Worm (Caenorhabditis elegans) whole organism, L2 larva: Measurements from ENCODE around the gene F56D6.19.

Experiments
- F13H6.1 ChIP-seq: sonication (generic microtip); optimal IDR thresholded peaks from 2 replicates; lab custom pipeline; 2016; ENCODE audit warnings: missing genetic modification characterization, missing compliant biosample characterization
- R02D3.7 ChIP-seq: fragments of 150-350 bp; optimal IDR thresholded peaks from 2 replicates; lab custom pipeline; 2014; ENCODE audit warnings: missing biosample characterization, missing genetic modification characterization
- Y55F3AM.14 ChIP-seq: fragments of 200-800 bp; sonication (Bioruptor generic); optimal IDR thresholded peaks from 2 replicates; lab custom pipeline; 2018; ENCODE audit warnings: mild to moderate bottlenecking, missing genetic modification characterization, missing compliant biosample characterization
- ZK546.5 ChIP-seq: sonication (generic microtip); optimal IDR thresholded peaks from 2 replicates; lab custom pipeline; 2017; ENCODE audit warnings: missing biosample characterization, missing genetic modification characterization
- alr-1 ChIP-seq: fragments of 150-350 bp; optimal IDR thresholded peaks from 2 replicates; lab custom pipeline; 2014; ENCODE audit warnings: missing biosample characterization, missing genetic modification characterization
- aly-2 ChIP-seq: fragments of 150-350 bp; optimal IDR thresholded peaks from 2 replicates; lab custom pipeline; 2014; ENCODE audit warnings: missing biosample characterization, missing genetic modification characterization
- ama-1 ChIP-seq: fragments of 150-350 bp; optimal IDR thresholded peaks from 2 replicates; lab custom pipeline; 2018; ENCODE audit warnings: inconsistent platforms
- blmp-1 ChIP-seq: sonication (generic microtip); optimal IDR thresholded peaks from 2 replicates; lab custom pipeline; 2017; ENCODE audit warnings: missing genetic modification characterization, mild to moderate bottlenecking, missing compliant biosample characterization, antibody characterized with exemption, moderate library complexity; ENCODE audit not compliant: insufficient read depth
- ceh-16 ChIP-seq: fragments of 150-350 bp; optimal IDR thresholded peaks from 2 replicates; lab custom pipeline; 2014; ENCODE audit warnings: missing biosample characterization, missing genetic modification characterization
- ceh-82 ChIP-seq: fragments of 150-350 bp; optimal IDR thresholded peaks from 2 replicates; lab custom pipeline; 2014; ENCODE audit warnings: missing biosample characterization, missing genetic modification characterization
- crh-2 ChIP-seq: sonication (generic microtip); optimal IDR thresholded peaks from 2 replicates; lab custom pipeline; 2017; ENCODE audit warnings: missing biosample characterization, missing genetic modification characterization
- dmd-4 ChIP-seq: sonication (generic microtip); optimal IDR thresholded peaks from 2 replicates; lab custom pipeline; 2017; ENCODE audit warnings: missing biosample characterization, missing genetic modification characterization
- egl-27 ChIP-seq: sonication (generic microtip); optimal IDR thresholded peaks from 3 replicates; lab custom pipeline; 2017; ENCODE audit warnings: missing biosample characterization, missing genetic modification reagents, missing genetic modification characterization
- elt-1 ChIP-seq: fragments of 150-350 bp; optimal IDR thresholded peaks from 2 replicates; lab custom pipeline; 2014; ENCODE audit warnings: missing biosample characterization, missing genetic modification characterization
- gmeb-1 ChIP-seq: fragments of 150-350 bp; optimal IDR thresholded peaks from 2 replicates; lab custom pipeline; 2014; ENCODE audit warnings: missing biosample characterization, missing genetic modification characterization
- lin-11 ChIP-seq: fragments of 150-350 bp; sonication (generic microtip); optimal IDR thresholded peaks from 2 replicates; lab custom pipeline; 2014; ENCODE audit warnings: missing biosample characterization, missing genetic modification characterization, inconsistent platforms, mixed read lengths
- lin-13 ChIP-seq: fragments of 150-350 bp; optimal IDR thresholded peaks from 2 replicates; lab custom pipeline; 2014; ENCODE audit warnings: missing biosample characterization, missing genetic modification reagents, missing genetic modification characterization
- lin-39 ChIP-seq: fragments of 150-350 bp; optimal IDR thresholded peaks from 2 replicates; lab custom pipeline; 2014; ENCODE audit warnings: missing biosample characterization, missing genetic modification reagents, missing genetic modification characterization
- lsy-2 ChIP-seq, 2 experiments: fragments of 150-350 bp in 1 of 2; sonication (generic microtip) in 1 of 2; optimal IDR thresholded peaks; 2 replicates each; lab custom pipeline; 2014 to 2017; ENCODE audit warnings: missing biosample characterization in 2 of 2, missing genetic modification characterization in 2 of 2
- nhr-10 ChIP-seq: sonication (generic microtip); optimal IDR thresholded peaks from 2 replicates; lab custom pipeline; 2017; ENCODE audit warnings: missing biosample characterization, missing genetic modification characterization
- nhr-11 ChIP-seq: fragments of 150-350 bp; optimal IDR thresholded peaks from 2 replicates; lab custom pipeline; 2014; ENCODE audit warnings: missing biosample characterization, missing genetic modification characterization
- nhr-12 ChIP-seq: fragments of 150-350 bp; optimal IDR thresholded peaks from 2 replicates; lab custom pipeline; 2014; ENCODE audit warnings: missing biosample characterization, missing genetic modification characterization
- nhr-129 ChIP-seq: fragments of 150-350 bp; optimal IDR thresholded peaks from 2 replicates; lab custom pipeline; 2014; ENCODE audit warnings: missing biosample characterization, missing genetic modification characterization
- nhr-21 ChIP-seq: fragments of 150-350 bp; optimal IDR thresholded peaks from 2 replicates; lab custom pipeline; 2014; ENCODE audit warnings: missing biosample characterization, missing genetic modification characterization
- nhr-237 ChIP-seq: fragments of 150-350 bp; optimal IDR thresholded peaks from 2 replicates; lab custom pipeline; 2014; ENCODE audit warnings: missing biosample characterization, missing genetic modification characterization
- nhr-25 ChIP-seq: fragments of 150-350 bp; sonication (generic microtip); optimal IDR thresholded peaks from 3 replicates; lab custom pipeline; 2014; ENCODE audit warnings: missing biosample characterization, missing genetic modification characterization
- nhr-6 ChIP-seq: fragments of 150-350 bp; optimal IDR thresholded peaks from 2 replicates; lab custom pipeline; 2014; ENCODE audit warnings: missing biosample characterization, missing genetic modification characterization
- peb-1 ChIP-seq: fragments of 150-350 bp; optimal IDR thresholded peaks from 2 replicates; lab custom pipeline; 2014; ENCODE audit warnings: missing biosample characterization, missing genetic modification characterization
- sem-4 ChIP-seq: fragments of 150-350 bp; optimal IDR thresholded peaks from 2 replicates; lab custom pipeline; 2014; ENCODE audit warnings: missing biosample characterization, missing genetic modification reagents, missing genetic modification characterization
- skn-1 ChIP-seq: sonication (generic microtip); optimal IDR thresholded peaks from 2 replicates; lab custom pipeline; 2017; ENCODE audit warnings: missing biosample characterization, missing genetic modification characterization
- sma-3 ChIP-seq: sonication (generic microtip); optimal IDR thresholded peaks from 2 replicates; lab custom pipeline; 2016; ENCODE audit warnings: missing genetic modification reagents, missing genetic modification characterization, missing compliant biosample characterization
- unc-55 ChIP-seq: fragments of 150-350 bp; sonication (generic microtip); optimal IDR thresholded peaks from 3 replicates; lab custom pipeline; 2014; ENCODE audit warnings: missing biosample characterization, missing genetic modification reagents, missing genetic modification characterization
- unc-62 ChIP-seq: fragments of 150-350 bp; optimal IDR thresholded peaks from 2 replicates; lab custom pipeline; 2014; ENCODE audit warnings: missing biosample characterization, missing genetic modification reagents, missing genetic modification characterization
- zag-1 ChIP-seq: fragments of 150-350 bp; optimal IDR thresholded peaks from 2 replicates; lab custom pipeline; 2014; ENCODE audit warnings: missing biosample characterization, missing genetic modification characterization
- ztf-1 ChIP-seq: fragments of 200-800 bp; sonication (Bioruptor generic); conservative IDR thresholded peaks from 2 replicates; pipeline ENCODE4 v1.3.6; 2022; ENCODE audit warnings: missing genetic modification characterization, missing compliant biosample characterization
- ztf-4 ChIP-seq: fragments of 150-350 bp; optimal IDR thresholded peaks from 2 replicates; lab custom pipeline; 2014; ENCODE audit warnings: missing biosample characterization, missing genetic modification characterization

The F56D6.19 gene

ce11 chrIV:3912598-3912997, 2.0 kb upstream of the F56D6.19 start, which contains the start of gene F56D6.20:
Gene F56D6.20, plus strand, starts transcription at chrIV:3912898.
- no peak for TF ChIP-seq ama-1 (lab: Kevin White, UChicago)
- TF ChIP-seq ceh-82 = no peak
- no peak for TF ChIP-seq nhr-129 (tag; lab: Kevin White, UChicago)
- no peak for TF ChIP-seq nhr-237 (tag; lab: Kevin White, UChicago)
- no peak for TF ChIP-seq lsy-2 (tag; optimal IDR thresholded peaks at IDR 0.05; lab: Kevin White, UChicago)
- no peak for TF ChIP-seq aly-2 (tag; lab: Kevin White, UChicago)
- TF ChIP-seq sma-3 (GFP tag; lab: Kevin White, UChicago) = no peak
- no peak for TF ChIP-seq zag-1
- TF ChIP-seq lin-39 = no peak
- no peak for TF ChIP-seq ztf-1 (GFP tag; lab: Robert Waterston, UW)
- TF ChIP-seq nhr-12 (tag; lab: Kevin White, UChicago) = no peak
- TF ChIP-seq dmd-4 (tag; lab: Kevin White, UChicago) = no peak
- TF ChIP-seq alr-1 (tag; lab: Kevin White, UChicago) = no peak
- TF ChIP-seq skn-1 = no peak
- no peak for TF ChIP-seq peb-1 (tag; lab: Kevin White, UChicago)
- TF ChIP-seq crh-2 (tag; lab: Kevin White, UChicago) = no peak

- TF ChIP-seq lin-11 (tag; lab: Kevin White, UChicago) (no peak), lin-39 (no peak), unc-62 (GFP tag; lab: Kevin White, UChicago) (no peak), nhr-6 (tag; lab: Kevin White, UChicago) (no peak), nhr-25 (tag; lab: Kevin White, UChicago) (no peak), ceh-16 (no peak), ztf-4 (no peak), aly-2 (tag; lab: Kevin White, UChicago) (no peak), nhr-129 (tag; lab: Kevin White, UChicago) (no peak), elt-1 (tag; lab: Kevin White, UChicago) (no peak), unc-55 (GFP tag; lab: Kevin White, UChicago) (no peak), blmp-1 (tag; lab: Kevin White, UChicago) (no peak), crh-2 (tag; lab: Kevin White, UChicago) (no peak), nhr-237 (tag; lab: Kevin White, UChicago) (no peak), ZK546.5 (tag; lab: Kevin White, UChicago) (no peak), dmd-4 (tag; lab: Kevin White, UChicago) (no peak), nhr-21 (tag; lab: Kevin White, UChicago) (no peak), lsy-2 (tag; optimal IDR thresholded peaks at IDR 0.05; lab: Kevin White, UChicago) (no peak)
These were observed 734 bp downstream of the F56D6.19 start, which contains the start of gene srz-20 for ce11 chrIV:3915296-3915695. Gene srz-20, plus strand, starts transcription at chrIV:3915596.

- TF ChIP-seq nhr-6 (tag; lab: Kevin White, UChicago) = no peak
- TF ChIP-seq ceh-16 = no peak
- no peak for TF ChIP-seq nhr-129 (tag; lab: Kevin White, UChicago)
- no peak for TF ChIP-seq nhr-10 (tag; lab: Kevin White, UChicago)
- TF ChIP-seq sem-4 (tag; lab: Kevin White, UChicago) = no peak
- no peak for TF ChIP-seq nhr-11 (tag; lab: Kevin White, UChicago)
- TF ChIP-seq unc-62 (GFP tag; lab: Kevin White, UChicago) = no peak
- no peak for TF ChIP-seq gmeb-1 (tag; lab: Kevin White, UChicago)
- no peak for TF ChIP-seq Y55F3AM.14 (GFP tag; lab: Kevin White, UChicago)
- TF ChIP-seq blmp-1 (tag; lab: Kevin White, UChicago) = no peak
- TF ChIP-seq peb-1 (tag; lab: Kevin White, UChicago) = no peak
- no peak for TF ChIP-seq ZK546.5 (tag; lab: Kevin White, UChicago)
- TF ChIP-seq lsy-2 (tag; optimal IDR thresholded peaks at IDR 0.05; lab: Kevin White, UChicago) = no peak
- no peak for TF ChIP-seq lin-13 (GFP tag; lab: Kevin White, UChicago)
- no peak for TF ChIP-seq F13H6.1 (tag; lab: Kevin White, UChicago)
- TF ChIP-seq dmd-4 (tag; lab: Kevin White, UChicago) = no peak
- no peak for TF ChIP-seq R02D3.7 (tag; lab: Kevin White, UChicago)
These were observed 2.8 kb downstream of the F56D6.19 start, which contains the start of gene F56D6.14 for ce11 chrIV:3917405-3917804. Gene F56D6.14, plus strand, starts transcription at chrIV:3917705.

ce11 chrIV:3918160-3918559, 3.6 kb downstream of the F56D6.19 start, which contains the start of gene F56D6.23:
Gene F56D6.23, plus strand, starts transcription at chrIV:3918460.
- TF ChIP-seq nhr-6 (tag; lab: Kevin White, UChicago) = no peak
- TF ChIP-seq sem-4 (tag; lab: Kevin White, UChicago) = no peak
- no peak for TF ChIP-seq lin-39
- TF ChIP-seq skn-1 = no peak
- no peak for TF ChIP-seq unc-62 (GFP tag; lab: Kevin White, UChicago)
- no peak for TF ChIP-seq ama-1 (lab: Kevin White, UChicago)
- no peak for TF ChIP-seq egl-27 (tag; lab: Kevin White, UChicago)
- TF ChIP-seq sma-3 (GFP tag; lab: Kevin White, UChicago) = no peak
- TF ChIP-seq nhr-10 (tag; lab: Kevin White, UChicago) = no peak
- no peak for TF ChIP-seq Y55F3AM.14 (GFP tag; lab: Kevin White, UChicago)
- no peak for TF ChIP-seq nhr-12 (tag; lab: Kevin White, UChicago)
